In the genomic region with DNA sequence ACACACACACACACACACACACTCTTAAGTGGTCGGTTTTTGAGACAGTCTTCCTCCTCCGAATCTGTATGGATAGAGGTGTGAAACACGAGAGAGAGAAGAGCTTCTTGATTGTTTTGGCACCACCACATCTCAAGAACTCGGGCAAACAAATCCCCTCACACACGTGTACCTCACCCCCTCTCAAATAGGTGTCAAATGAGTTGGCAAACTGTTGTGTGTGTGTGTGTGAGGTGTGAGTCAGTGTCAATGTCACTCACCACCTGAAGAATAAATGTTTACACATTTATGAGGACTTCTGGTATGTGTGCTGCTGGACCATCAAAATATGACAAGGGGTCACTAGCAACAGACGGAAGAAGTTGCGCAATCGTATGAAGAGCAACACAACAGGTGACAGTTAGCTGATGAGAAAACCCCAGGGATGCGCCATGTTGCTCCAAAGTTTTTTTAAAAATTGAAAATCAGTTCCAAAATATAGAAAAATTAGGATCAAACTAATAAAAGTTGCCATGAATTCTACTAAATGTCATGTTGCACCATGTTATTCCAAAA, we compare ENCODE assay signal across 4 worm cellular contexts.
A peak's percentile ranks its signal among the peaks of the same experiment; 100 is the strongest.
TF ChIP-seq lines count a peak whose summit lies in the region.

No protein-coding gene starts in this region.

TF ChIP-seq in whole organism, L3 larva, 47 proteins besides CTCF, POLR2A, EP300 and RAD21:
- peak; percentile 77 for TF ChIP-seq pha-4 (tag; optimal IDR thresholded peaks at IDR 0.05; lab: Kevin White, UChicago)
- TF ChIP-seq pqm-1 (tag; optimal IDR thresholded peaks at IDR 0.05; lab: Kevin White, UChicago), result no peak

TF ChIP-seq in whole organism, late embryonic, 69 proteins besides CTCF, POLR2A, EP300 and RAD21:
- TF ChIP-seq ceh-30 (tag; optimal IDR thresholded peaks at IDR 0.05; lab: Kevin White, UChicago) (no peak), ceh-22 (tag; optimal IDR thresholded peaks at IDR 0.05; lab: Kevin White, UChicago) (peak; percentile 42), pag-3 (tag; optimal IDR thresholded peaks at IDR 0.05; lab: Kevin White, UChicago; ENCODE audit: borderline replicate concordance) (no peak), nfya-1 (tag; optimal IDR thresholded peaks at IDR 0.05; lab: Kevin White, UChicago) (peak; percentile 4), tbx-2 (tag; optimal IDR thresholded peaks at IDR 0.05; lab: Kevin White, UChicago) (peak; percentile 32), ceh-24 (tag; optimal IDR thresholded peaks at IDR 0.05; lab: Kevin White, UChicago) (no peak), hlh-30 (tag; optimal IDR thresholded peaks at IDR 0.05; lab: Kevin White, UChicago; ENCODE audit: insufficient read depth) (no peak), unc-86 (tag; optimal IDR thresholded peaks at IDR 0.05; lab: Kevin White, UChicago) (no peak), lin-11 (tag; optimal IDR thresholded peaks at IDR 0.05; lab: Kevin White, UChicago) (no peak)

TF ChIP-seq in whole organism, midembryonic, 9 proteins besides CTCF, POLR2A, EP300 and RAD21:
- no peak for TF ChIP-seq klf-2 (GFP tag; conservative IDR thresholded peaks at IDR 0.05; lab: Robert Waterston, UW)
- peak; percentile 13; the same call in 1 of the 2 replicates for TF ChIP-seq flt-1 (GFP tag; IDR thresholded peaks at IDR 0.05; lab: Robert Waterston, UW)
- TF ChIP-seq cog-1 (tag; optimal IDR thresholded peaks at IDR 0.05; lab: Kevin White, UChicago), result no peak
- no peak for TF ChIP-seq ref-1 (GFP tag; conservative IDR thresholded peaks at IDR 0.05; lab: Robert Waterston, UW)
- no peak for TF ChIP-seq med-1 (GFP tag; optimal IDR thresholded peaks at IDR 0.05; lab: Kevin White, UChicago; ENCODE audit: insufficient read depth)
- no peak for TF ChIP-seq T22C8.4 (GFP tag; IDR thresholded peaks at IDR 0.05; lab: Robert Waterston, UW)

TF ChIP-seq in whole organism, mixed stage, embryonic, 35 proteins besides CTCF, POLR2A, EP300 and RAD21:
- no peak for TF ChIP-seq flh-1 (GFP tag; optimal IDR thresholded peaks at IDR 0.05; lab: Kevin White, UChicago)
- peak; percentile 9 for TF ChIP-seq cnd-1 (tag; optimal IDR thresholded peaks at IDR 0.05; lab: Kevin White, UChicago)
- TF ChIP-seq pha-4 (tag; optimal IDR thresholded peaks at IDR 0.05; lab: Kevin White, UChicago), result no peak
- TF ChIP-seq tbx-8 (GFP tag; optimal IDR thresholded peaks at IDR 0.05; lab: Kevin White, UChicago), result no peak
- TF ChIP-seq lsy-2 (tag; optimal IDR thresholded peaks at IDR 0.05; lab: Kevin White, UChicago), result no peak
- TF ChIP-seq unc-62 (GFP tag; optimal IDR thresholded peaks at IDR 0.05; lab: Kevin White, UChicago), result peak; percentile 8
- TF ChIP-seq elt-1 (tag; optimal IDR thresholded peaks at IDR 0.05; lab: Kevin White, UChicago; ENCODE audit: borderline replicate concordance, insufficient read depth), result no peak
- TF ChIP-seq ceh-43 (GFP tag; optimal IDR thresholded peaks at IDR 0.05; lab: Kevin White, UChicago), result no peak
- TF ChIP-seq mep-1 (tag; optimal IDR thresholded peaks at IDR 0.05; lab: Kevin White, UChicago), result no peak
- no peak for TF ChIP-seq nhr-237 (tag; optimal IDR thresholded peaks at IDR 0.05; lab: Kevin White, UChicago)
- TF ChIP-seq lin-32 (GFP tag; optimal IDR thresholded peaks at IDR 0.05; lab: Kevin White, UChicago), result no peak
- TF ChIP-seq ham-2 (GFP tag; optimal IDR thresholded peaks at IDR 0.05; lab: Kevin White, UChicago), result no peak
- no peak for TF ChIP-seq nhr-12 (tag; optimal IDR thresholded peaks at IDR 0.05; lab: Kevin White, UChicago)
- no peak for TF ChIP-seq blmp-1 (tag; optimal IDR thresholded peaks at IDR 0.05; lab: Kevin White, UChicago)
- no peak for TF ChIP-seq elt-3 (tag; optimal IDR thresholded peaks at IDR 0.05; lab: Kevin White, UChicago)
- no peak for TF ChIP-seq mls-2 (tag; optimal IDR thresholded peaks at IDR 0.05; lab: Kevin White, UChicago)
- TF ChIP-seq nhr-28 (tag; optimal IDR thresholded peaks at IDR 0.05; lab: Kevin White, UChicago), result no peak
- peak; percentile 77 for TF ChIP-seq hlh-1 (tag; optimal IDR thresholded peaks at IDR 0.05; lab: Kevin White, UChicago)
- TF ChIP-seq nhr-2 (tag; optimal IDR thresholded peaks at IDR 0.05; lab: Kevin White, UChicago), result peak; percentile 93
- TF ChIP-seq zip-8 (tag; optimal IDR thresholded peaks at IDR 0.05; lab: Kevin White, UChicago), result peak; percentile 73
- TF ChIP-seq lin-13 (tag; optimal IDR thresholded peaks at IDR 0.05; lab: Kevin White, UChicago), result no peak
- no peak for TF ChIP-seq sptf-1 (tag; optimal IDR thresholded peaks at IDR 0.05; lab: Kevin White, UChicago)
- no peak for TF ChIP-seq unc-39 (tag; optimal IDR thresholded peaks at IDR 0.05; lab: Kevin White, UChicago)
- TF ChIP-seq unc-120 (tag; optimal IDR thresholded peaks at IDR 0.05; lab: Kevin White, UChicago; ENCODE audit: poor library complexity, severe bottlenecking), result no peak
- TF ChIP-seq drap-1 (GFP tag; optimal IDR thresholded peaks at IDR 0.05; lab: Kevin White, UChicago), result no peak
- TF ChIP-seq nhr-76 (tag; optimal IDR thresholded peaks at IDR 0.05; lab: Kevin White, UChicago), result no peak
- TF ChIP-seq bed-3 (GFP tag; optimal IDR thresholded peaks at IDR 0.05; lab: Kevin White, UChicago), result no peak
- TF ChIP-seq ceh-39 (tag; optimal IDR thresholded peaks at IDR 0.05; lab: Kevin White, UChicago), result no peak
- no peak for TF ChIP-seq M03D4.4 (tag; optimal IDR thresholded peaks at IDR 0.05; lab: Kevin White, UChicago)
- no peak for TF ChIP-seq sem-2 (GFP tag; optimal IDR thresholded peaks at IDR 0.05; lab: Kevin White, UChicago)
- no peak for TF ChIP-seq snpc-4 (tag; optimal IDR thresholded peaks at IDR 0.05; lab: Kevin White, UChicago)
- no peak for TF ChIP-seq ces-1 (GFP tag; optimal IDR thresholded peaks at IDR 0.05; lab: Kevin White, UChicago)
- no peak for TF ChIP-seq mab-5 (tag; optimal IDR thresholded peaks at IDR 0.05; lab: Kevin White, UChicago)
- TF ChIP-seq ceh-83 (GFP tag; optimal IDR thresholded peaks at IDR 0.05; lab: Kevin White, UChicago), result no peak
- TF ChIP-seq ztf-11 (tag; optimal IDR thresholded peaks at IDR 0.05; lab: Kevin White, UChicago), result no peak
